Fruit fly (Drosophila melanogaster): ENCODE results near the gene CG7781.

DNA sequence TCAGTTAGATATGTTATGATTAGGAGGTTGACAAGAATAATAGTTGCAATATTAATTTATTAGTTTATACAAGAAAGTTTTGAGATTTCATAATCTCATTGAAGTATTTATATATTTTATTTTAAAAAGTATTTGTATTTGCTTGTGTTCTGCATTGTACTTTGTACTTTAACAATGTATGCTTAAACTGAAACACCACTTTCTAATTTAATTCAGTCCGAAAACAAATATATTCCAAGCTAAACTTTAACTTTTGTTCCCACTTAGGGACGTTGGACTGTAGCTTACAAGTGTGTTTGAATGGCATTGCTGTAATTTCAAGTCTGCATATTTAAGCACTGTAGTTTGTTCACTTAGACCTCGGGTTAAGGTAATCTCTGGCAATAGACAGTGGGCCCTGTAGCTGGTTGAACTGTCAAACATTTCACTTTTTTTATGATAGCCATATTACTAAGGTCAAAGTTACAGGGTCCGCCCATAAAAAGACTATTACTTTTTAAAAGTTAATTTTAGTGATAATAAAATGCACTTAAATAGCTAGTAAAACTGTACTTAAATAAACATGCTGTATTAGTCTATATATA, 46.2 kb upstream of the CG7781 start:
- TF ChIP-seq pan (optimal IDR thresholded peaks at IDR 0.05): no peak
- no peak for TF ChIP-seq CG8478 (optimal IDR thresholded peaks at IDR 0.05)
- no peak for TF ChIP-seq EcR (GFP tag; optimal IDR thresholded peaks at IDR 0.05)
- no peak for TF ChIP-seq Dll (optimal IDR thresholded peaks at IDR 0.05)
- TF ChIP-seq psq (optimal IDR thresholded peaks at IDR 0.05): no peak

Measured in whole organism.